Worm (Caenorhabditis elegans): ENCODE measurements around the gene C16A11.3.
A peak's percentile ranks its signal among the peaks of the same experiment; 100 is the strongest.

Gene C16A11.3

DNA sequence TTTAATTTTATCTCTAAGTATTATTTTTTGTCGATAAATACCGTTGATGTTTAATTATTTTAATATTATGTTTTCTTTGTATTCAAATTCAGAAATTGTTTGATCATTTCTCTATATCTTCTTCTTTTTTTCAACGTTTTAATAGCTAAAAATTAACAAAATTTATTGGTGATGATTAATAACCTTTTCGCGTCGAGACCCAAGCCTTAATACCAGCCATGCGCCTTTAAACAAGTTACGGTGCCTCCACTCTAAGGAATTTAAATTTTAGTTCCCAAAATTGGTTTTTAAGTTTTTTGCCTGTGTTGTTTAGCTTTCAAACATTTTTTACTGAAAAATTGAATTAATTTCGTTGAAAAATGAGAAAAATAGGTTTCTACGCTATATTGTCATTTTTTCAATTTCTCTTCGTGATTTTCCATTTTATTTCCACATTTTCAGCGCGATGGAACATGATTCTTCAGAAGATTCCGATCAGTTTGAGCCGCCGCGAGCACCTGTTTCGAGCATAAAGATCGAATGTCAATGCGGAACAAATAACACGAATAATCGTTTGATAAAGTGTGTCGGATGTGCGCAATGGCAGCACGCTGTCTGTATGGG, at the start of gene C16A11.3:
TSS of gene C16A11.3 (plus strand) at position 440 of the 603 bp plus-strand sequence.
- TF ChIP-seq sdc-2 (tag; optimal IDR thresholded peaks at IDR 0.05) (no peak), hlh-13 (GFP tag; optimal IDR thresholded peaks at IDR 0.05) (no peak), ztf-16 (tag; optimal IDR thresholded peaks at IDR 0.05) (no peak), hlh-15 (tag; optimal IDR thresholded peaks at IDR 0.05) (no peak), dmd-4 (tag; optimal IDR thresholded peaks at IDR 0.05; ENCODE audit: borderline replicate concordance) (no peak), fkh-6 (tag; optimal IDR thresholded peaks at IDR 0.05) (no peak), unc-86 (tag; optimal IDR thresholded peaks at IDR 0.05) (no peak), nfya-1 (tag; optimal IDR thresholded peaks at IDR 0.05) (no peak), pat-9 (tag; optimal IDR thresholded peaks at IDR 0.05) (no peak), unc-55 (GFP tag; optimal IDR thresholded peaks at IDR 0.05) (no peak), ceh-31 (tag; optimal IDR thresholded peaks at IDR 0.05) (no peak), unc-42 (tag; optimal IDR thresholded peaks at IDR 0.05) (no peak), ceh-14 (tag; optimal IDR thresholded peaks at IDR 0.05) (no peak), tbx-7 (tag; optimal IDR thresholded peaks at IDR 0.05) (no peak), hlh-6 (tag; optimal IDR thresholded peaks at IDR 0.05) (no peak), ets-4 (tag; optimal IDR thresholded peaks at IDR 0.05) (no peak), unc-3 (GFP tag; conservative IDR thresholded peaks at IDR 0.05) (no peak), unc-3 (tag; optimal IDR thresholded peaks at IDR 0.05) (no peak), ceh-34 (tag; optimal IDR thresholded peaks at IDR 0.05) (no peak), lim-6 (tag; optimal IDR thresholded peaks at IDR 0.05) (no peak), tbx-2 (tag; optimal IDR thresholded peaks at IDR 0.05) (no peak)

DNA sequence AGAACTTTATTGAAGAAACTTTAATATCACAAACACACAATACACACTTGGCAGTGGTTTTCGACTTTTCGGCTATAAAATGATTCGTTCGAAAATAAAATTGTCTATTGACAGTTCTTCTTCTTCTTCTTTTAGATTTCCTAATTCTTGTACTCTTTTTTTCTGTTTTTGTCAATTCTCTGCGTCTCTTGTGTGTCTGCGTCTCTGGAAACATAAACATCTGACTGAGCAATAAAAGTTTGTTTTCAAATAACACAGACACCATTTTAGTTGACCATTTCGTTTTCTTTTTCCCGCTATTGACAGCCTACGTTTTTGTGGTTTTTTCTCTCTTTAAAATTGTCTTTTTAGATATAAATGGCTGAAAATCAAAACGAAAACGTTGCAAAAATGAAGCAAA, 49.4 kb upstream of the C16A11.3 start, which contains the start of gene R03H10.1:
TSS of gene R03H10.1 (plus strand) at position 352 of the 400 bp plus-strand sequence.
- TF ChIP-seq ceh-45 (GFP tag; IDR thresholded peaks at IDR 0.05) (no peak), ref-2 (tag; optimal IDR thresholded peaks at IDR 0.05) (no peak), T23F11.4 (GFP tag; optimal IDR thresholded peaks at IDR 0.05) (no peak), dmd-4 (tag; optimal IDR thresholded peaks at IDR 0.05; ENCODE audit: borderline replicate concordance) (no peak), gmeb-2 (tag; optimal IDR thresholded peaks at IDR 0.05) (no peak), Y22D7AL.16 (tag; optimal IDR thresholded peaks at IDR 0.05) (no peak), rnt-1 (tag; optimal IDR thresholded peaks at IDR 0.05) (no peak), nfya-1 (tag; optimal IDR thresholded peaks at IDR 0.05) (no peak), pqm-1 (tag; optimal IDR thresholded peaks at IDR 0.05) (no peak), ceh-31 (tag; optimal IDR thresholded peaks at IDR 0.05) (no peak), fkh-10 (GFP tag; optimal IDR thresholded peaks at IDR 0.05) (no peak), C38D4.7 (GFP tag; optimal IDR thresholded peaks at IDR 0.05) (no peak), unc-55 (GFP tag; optimal IDR thresholded peaks at IDR 0.05) (no peak), lim-6 (tag; optimal IDR thresholded peaks at IDR 0.05) (no peak), hlh-8 (tag; optimal IDR thresholded peaks at IDR 0.05) (no peak), ceh-30 (tag; optimal IDR thresholded peaks at IDR 0.05) (no peak), ets-4 (tag; optimal IDR thresholded peaks at IDR 0.05) (no peak)

DNA sequence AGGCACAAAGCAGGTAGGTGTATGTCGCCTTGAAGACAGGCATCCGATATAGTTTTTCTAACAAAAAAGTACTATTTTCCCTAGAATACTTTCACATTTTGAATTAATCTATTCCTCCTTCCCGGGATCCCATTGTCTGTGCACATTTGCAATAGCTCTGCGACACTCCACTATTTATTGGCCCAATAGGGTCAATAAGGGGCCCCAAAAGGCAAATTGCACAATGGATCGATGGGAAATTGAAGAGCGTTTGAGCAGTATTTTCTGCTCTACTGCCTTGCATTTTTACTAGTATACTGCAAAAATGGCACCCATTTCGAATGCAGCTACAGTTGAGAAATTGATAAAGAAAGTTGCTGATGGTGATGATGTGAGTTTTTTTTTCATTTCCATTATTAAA, 47.0 kb upstream of the C16A11.3 start, which contains the start of gene R03H10.11:
TSS of gene R03H10.11 (plus strand) at position 301 of the 400 bp plus-strand sequence.
- TF ChIP-seq nhr-232 (tag; optimal IDR thresholded peaks at IDR 0.05), result no peak
- TF ChIP-seq ceh-34 (tag; optimal IDR thresholded peaks at IDR 0.05), result no peak
- no peak for TF ChIP-seq pax-1 (tag; optimal IDR thresholded peaks at IDR 0.05)
- no peak for TF ChIP-seq fkh-6 (tag; optimal IDR thresholded peaks at IDR 0.05)
- TF ChIP-seq ceh-14 (tag; optimal IDR thresholded peaks at IDR 0.05), result no peak
- TF ChIP-seq ztf-16 (tag; optimal IDR thresholded peaks at IDR 0.05), result no peak
- TF ChIP-seq pros-1 (tag; optimal IDR thresholded peaks at IDR 0.05), result no peak
- no peak for TF ChIP-seq fkh-10 (GFP tag; optimal IDR thresholded peaks at IDR 0.05)
- TF ChIP-seq ceh-31 (tag; optimal IDR thresholded peaks at IDR 0.05), result no peak
- no peak for TF ChIP-seq ceh-48 (tag; optimal IDR thresholded peaks at IDR 0.05)
- TF ChIP-seq sox-2 (GFP tag; IDR thresholded peaks at IDR 0.05), result no peak

DNA sequence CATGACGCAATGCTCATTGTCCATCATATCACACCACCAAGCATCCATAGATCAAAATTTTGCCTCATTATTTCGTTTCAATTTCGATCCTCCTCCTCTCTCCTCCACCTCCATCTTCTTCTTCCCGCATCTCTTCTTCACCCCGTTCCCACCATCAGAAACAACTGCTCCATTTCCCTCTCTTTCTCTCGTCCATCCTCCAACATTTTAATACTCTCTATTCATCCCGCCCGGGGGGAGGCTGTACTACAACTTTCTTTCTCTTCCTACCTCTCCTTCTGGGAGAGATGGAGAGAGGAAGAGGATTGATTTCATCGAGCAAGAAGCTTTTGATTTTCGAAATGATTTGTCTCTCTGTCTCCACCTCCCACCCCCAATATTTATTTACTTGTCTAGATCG, 45.4 kb upstream of the C16A11.3 start:
- peak; percentile 1 for TF ChIP-seq nfya-1 (tag; optimal IDR thresholded peaks at IDR 0.05)
- peak; percentile 55 for TF ChIP-seq unc-55 (GFP tag; optimal IDR thresholded peaks at IDR 0.05)
- TF ChIP-seq tbx-7 (tag; optimal IDR thresholded peaks at IDR 0.05), result no peak
- TF ChIP-seq ceh-18 (tag; optimal IDR thresholded peaks at IDR 0.05), result peak; percentile 81
- TF ChIP-seq rnt-1 (tag; optimal IDR thresholded peaks at IDR 0.05), result peak; percentile 78
- peak; percentile 33 for TF ChIP-seq ceh-34 (tag; optimal IDR thresholded peaks at IDR 0.05)
- TF ChIP-seq tbx-2 (tag; optimal IDR thresholded peaks at IDR 0.05), result peak; percentile 26
- TF ChIP-seq zip-5 (tag; optimal IDR thresholded peaks at IDR 0.05), result no peak
